Fruit fly (Drosophila melanogaster) whole organism: ENCODE results near the gene Msp300.

Experiments
- CG8478 ChIP-seq: fragments of >200 bp; optimal IDR thresholded peaks from 2 replicates; lab custom pipeline; 2018; ENCODE audit warnings: inconsistent platforms
- Dll ChIP-seq: fragments of >200 bp; optimal IDR thresholded peaks from 2 replicates; lab custom pipeline; 2017
- EcR ChIP-seq, 2 experiments: fragments of >200 bp; optimal IDR thresholded peaks; 2 replicates each; lab custom pipeline; 2017; ENCODE audit warnings: missing biosample characterization in 2 of 2, missing genetic modification characterization in 2 of 2, missing genetic modification reagents in 2 of 2
- pan ChIP-seq: fragments of >200 bp; optimal IDR thresholded peaks from 2 replicates; lab custom pipeline; 2017
- psq ChIP-seq: fragments of >200 bp; optimal IDR thresholded peaks from 2 replicates; lab custom pipeline; 2017
- usp ChIP-seq: fragments of >200 bp; optimal IDR thresholded peaks from 2 replicates; lab custom pipeline; 2017; ENCODE audit warnings: missing biosample characterization, missing genetic modification characterization, mixed read lengths

Msp300 gene

DNA sequence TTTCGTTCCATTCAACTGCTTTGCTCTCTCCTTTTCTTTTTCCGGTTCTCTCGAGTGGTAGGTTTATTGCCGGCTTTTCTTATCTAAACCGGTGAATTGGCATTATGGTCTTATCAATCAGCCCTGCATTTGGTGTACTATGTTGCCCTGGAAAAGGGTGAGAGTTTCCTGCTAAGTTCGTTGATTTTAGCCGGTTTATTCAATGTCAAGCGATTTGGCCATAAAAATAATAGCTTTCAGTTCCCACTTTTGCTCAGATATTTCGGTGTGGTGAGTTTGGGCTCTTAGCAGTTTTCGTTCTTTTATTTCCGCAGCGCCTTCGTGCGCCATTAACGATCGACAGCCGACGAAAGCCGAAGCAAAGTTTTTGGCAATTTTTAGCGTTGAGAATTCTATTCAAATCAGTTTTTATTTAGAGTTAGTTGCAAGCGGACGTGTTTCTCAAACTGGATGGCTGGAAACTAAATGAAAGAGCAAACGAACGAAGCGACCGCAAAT lies 50.7 kb downstream of the Msp300 start:
- TF ChIP-seq CG8478 (lab: Kevin White, UChicago) (no peak), pan (lab: Kevin White, UChicago) (no peak), usp (no peak), EcR (GFP tag; optimal IDR thresholded peaks at IDR 0.05; lab: Kevin White, UChicago) (no peak), Dll (no peak), psq (no peak)

DNA sequence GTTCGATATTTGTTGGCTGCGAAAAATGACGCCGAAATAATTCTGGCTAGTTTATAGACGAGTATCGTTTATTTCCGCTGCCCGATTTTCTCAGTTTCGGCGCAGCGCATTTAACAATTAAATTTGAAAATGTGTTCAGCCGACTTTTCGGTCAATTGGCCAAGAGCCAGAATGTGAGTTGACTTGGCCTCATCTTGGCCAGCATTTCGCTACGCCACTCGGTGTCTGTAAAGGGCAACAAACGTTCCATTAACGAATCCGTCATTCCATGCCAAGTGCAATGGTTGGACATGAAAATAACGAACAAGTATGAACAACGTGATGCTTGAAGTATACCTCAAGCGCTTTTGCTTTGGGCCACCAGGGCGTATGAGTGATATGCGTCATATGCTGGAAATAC lies 52.4 kb downstream of the Msp300 start:
- TF ChIP-seq Dll, result no peak
- no peak for TF ChIP-seq CG8478 (lab: Kevin White, UChicago)
- TF ChIP-seq EcR (GFP tag; optimal IDR thresholded peaks at IDR 0.05; lab: Kevin White, UChicago), result no peak
- no peak for TF ChIP-seq pan (lab: Kevin White, UChicago)
- TF ChIP-seq psq, result no peak
- TF ChIP-seq usp, result no peak

DNA sequence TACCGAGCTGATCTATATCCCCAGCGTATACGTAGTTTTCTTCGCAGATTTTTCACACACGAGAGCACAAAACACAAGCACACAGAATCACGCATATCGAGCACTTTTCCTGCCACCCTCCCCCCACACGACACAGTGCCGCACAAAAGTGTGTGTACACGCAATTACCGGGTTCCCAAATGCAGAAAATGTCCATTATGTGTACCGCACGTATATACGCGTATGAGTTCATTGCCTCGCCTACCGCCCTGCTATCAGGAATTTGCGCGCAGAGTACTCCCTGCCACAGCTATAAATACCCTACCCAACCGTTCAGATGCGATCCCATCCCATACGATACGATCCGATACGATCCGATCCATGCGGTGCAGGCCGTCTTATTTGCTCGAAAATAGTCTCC lies 85.9 kb downstream of the Msp300 start:
- TF ChIP-seq CG8478 (lab: Kevin White, UChicago) (no peak), usp (no peak), EcR (GFP tag; optimal IDR thresholded peaks at IDR 0.05; lab: Kevin White, UChicago) (no peak), psq (no peak), pan (lab: Kevin White, UChicago) (no peak), Dll (no peak)

DNA sequence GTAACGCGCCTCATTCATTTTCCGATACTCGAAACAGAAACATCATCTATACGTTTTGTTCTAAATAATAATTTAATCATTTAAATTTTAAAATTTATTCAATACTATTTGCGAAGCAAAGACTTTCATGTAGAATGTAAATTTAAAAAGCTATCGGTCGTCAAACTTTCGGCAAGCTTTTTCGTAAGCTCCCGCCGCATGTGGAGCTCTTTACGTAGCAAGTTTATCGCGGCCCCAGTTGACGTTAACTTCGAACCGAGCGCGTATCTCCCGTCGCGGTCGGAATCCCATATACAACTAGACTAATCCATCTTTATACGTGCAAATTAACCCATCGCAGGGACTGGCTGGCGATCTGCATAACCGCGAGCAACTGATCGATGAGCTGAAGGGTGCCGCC lies 95.0 kb downstream of the Msp300 start:
- TF ChIP-seq EcR (GFP tag; optimal IDR thresholded peaks at IDR 0.05; lab: Kevin White, UChicago) (no peak), CG8478 (lab: Kevin White, UChicago) (no peak)

DNA sequence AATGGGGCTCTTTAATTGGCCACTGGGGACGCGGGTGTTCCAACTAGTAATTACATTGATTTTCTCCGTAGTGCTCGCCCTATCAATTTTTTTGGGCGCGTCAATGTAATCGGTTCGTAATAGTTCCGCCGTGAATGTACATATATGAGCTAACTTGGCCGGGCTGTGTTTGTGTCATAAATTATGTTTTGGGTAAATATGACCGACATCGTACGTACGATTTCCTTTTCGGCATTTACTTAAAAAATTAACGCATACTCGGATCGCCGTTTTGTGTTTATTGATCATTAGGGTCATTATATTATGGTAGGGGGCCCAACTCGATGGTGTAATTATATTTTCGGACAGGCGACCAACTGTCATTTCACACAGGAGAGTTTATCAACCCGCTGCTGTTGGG lies 96.0 kb downstream of the Msp300 start:
- TF ChIP-seq EcR (GFP tag; optimal IDR thresholded peaks at IDR 0.05; lab: Kevin White, UChicago), result no peak
- no peak for TF ChIP-seq Dll
- TF ChIP-seq CG8478 (lab: Kevin White, UChicago), result no peak
- no peak for TF ChIP-seq usp
- no peak for TF ChIP-seq psq
- TF ChIP-seq pan (lab: Kevin White, UChicago), result no peak

DNA sequence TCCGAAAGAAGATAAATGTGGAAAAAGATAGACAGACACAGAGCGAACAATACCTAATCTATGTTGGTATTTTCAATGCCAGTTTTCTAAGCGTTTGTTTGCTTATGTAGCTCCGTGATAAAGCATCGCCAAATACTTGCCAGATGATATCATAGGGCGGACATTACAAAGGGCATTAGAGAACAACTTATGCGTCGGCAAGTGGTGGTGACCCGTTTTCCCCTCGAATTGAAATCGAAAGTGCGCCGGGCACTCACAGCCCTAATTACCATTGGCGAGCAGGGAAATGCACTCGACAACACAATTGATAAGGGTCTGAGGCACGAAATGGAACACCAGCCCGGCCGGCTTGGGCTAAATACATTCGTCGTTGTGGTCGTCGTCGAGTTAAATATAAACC lies 96.5 kb downstream of the Msp300 start:
- no peak for TF ChIP-seq pan (lab: Kevin White, UChicago)
- TF ChIP-seq CG8478 (lab: Kevin White, UChicago), result no peak
- TF ChIP-seq EcR (GFP tag; optimal IDR thresholded peaks at IDR 0.05; lab: Kevin White, UChicago), result no peak
- TF ChIP-seq psq, result no peak
- no peak for TF ChIP-seq usp
- no peak for TF ChIP-seq Dll

DNA sequence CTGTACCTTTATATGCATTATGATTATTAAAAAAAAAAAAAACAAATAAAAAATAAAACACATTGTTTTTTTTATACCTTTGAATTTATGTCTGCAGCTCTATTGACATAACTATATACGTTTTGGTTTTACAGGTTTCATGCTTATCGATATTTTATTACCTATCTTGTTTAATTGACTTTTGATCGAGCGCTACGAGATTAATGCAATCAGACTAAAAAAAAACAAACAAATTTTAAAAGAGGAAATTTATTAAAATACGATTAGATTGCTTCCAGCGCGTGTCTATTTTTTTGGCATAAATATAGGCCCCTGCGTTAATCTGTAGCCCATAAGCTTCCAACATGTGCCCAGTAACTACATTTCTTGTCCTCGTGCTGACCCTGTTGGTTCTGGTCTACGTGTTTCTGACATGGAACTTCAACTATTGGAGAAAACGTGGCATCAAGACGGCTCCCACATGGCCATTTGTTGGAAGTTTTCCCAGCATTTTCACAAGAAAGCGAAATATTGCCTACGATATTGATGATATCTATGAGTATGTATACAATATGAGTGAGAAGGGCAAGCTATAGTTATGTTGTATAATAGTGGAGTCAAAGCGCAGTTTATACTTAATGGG lies 106.4 kb downstream of the Msp300 start, which contains the start of gene Cyp28d2:
TSS of gene Cyp28d2 (plus strand) at position 304 of the 622 bp plus-strand sequence.
- TF ChIP-seq psq (no peak), EcR (GFP tag; optimal IDR thresholded peaks at IDR 0.05; lab: Kevin White, UChicago) (no peak), usp (no peak), Dll (no peak), CG8478 (lab: Kevin White, UChicago) (no peak), pan (lab: Kevin White, UChicago) (no peak)

DNA sequence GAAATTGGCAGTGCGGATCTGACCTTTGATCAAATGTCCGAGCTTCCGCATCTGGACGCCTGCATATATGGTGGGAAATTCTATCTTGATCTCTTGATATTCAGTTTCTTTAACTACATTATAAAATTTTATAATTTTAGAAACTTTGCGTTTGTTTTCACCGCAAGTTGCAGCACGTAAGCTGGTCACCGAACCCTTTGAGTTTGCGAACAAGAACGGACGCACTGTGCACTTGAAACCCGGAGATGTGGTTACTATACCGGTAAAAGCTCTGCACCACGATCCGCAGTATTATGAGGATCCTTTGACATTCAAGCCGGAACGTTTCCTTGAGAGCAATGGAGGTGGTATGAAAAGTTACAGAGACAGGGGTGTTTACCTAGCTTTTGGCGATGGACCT lies 107.9 kb downstream of the Msp300 start:
- TF ChIP-seq psq (no peak), Dll (no peak), EcR (GFP tag; optimal IDR thresholded peaks at IDR 0.05; lab: Kevin White, UChicago) (no peak), CG8478 (lab: Kevin White, UChicago) (no peak), usp (no peak), pan (lab: Kevin White, UChicago) (no peak)

DNA sequence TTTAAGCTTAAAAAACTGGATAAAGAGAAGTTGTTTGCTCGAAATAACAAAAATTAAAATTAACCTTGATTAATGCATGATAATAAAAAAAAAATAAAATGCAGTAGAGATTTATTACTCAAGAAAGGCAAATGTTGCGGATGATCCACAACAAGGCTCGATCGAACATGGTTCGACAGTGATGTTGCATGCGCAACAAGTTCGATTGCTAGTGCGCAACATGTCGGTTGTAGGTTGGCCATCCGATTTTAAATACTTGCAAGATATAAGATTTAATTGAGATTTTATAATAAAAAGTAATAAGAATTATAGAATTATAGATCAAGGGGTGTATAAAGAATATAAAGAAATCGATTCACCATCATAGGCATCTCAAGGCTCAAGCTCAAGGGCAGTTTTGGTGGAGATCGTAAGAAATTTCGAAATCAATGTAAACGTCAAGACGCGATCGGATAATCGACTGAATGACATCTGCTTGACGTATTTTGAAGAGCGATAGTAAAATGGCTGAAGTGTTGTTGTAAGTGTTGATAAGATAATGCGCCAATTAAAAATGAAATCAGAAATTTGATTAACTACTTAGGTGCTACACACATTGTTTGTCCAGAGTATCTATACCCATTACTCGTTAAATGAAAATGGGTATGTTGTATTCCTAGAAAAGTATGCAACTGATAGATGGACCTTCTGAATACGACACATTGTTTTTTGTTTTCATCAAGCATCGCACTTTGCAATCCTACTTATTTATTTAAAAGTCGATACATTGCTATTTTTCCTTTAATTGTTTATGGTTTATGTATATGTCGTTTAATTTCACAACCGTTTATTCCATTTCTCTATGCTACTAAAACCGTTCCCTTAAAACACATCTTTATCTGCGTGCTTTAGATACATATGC lies 108.8 kb downstream of the Msp300 start:
- no peak for TF ChIP-seq CG8478 (lab: Kevin White, UChicago)
- TF ChIP-seq Dll, result no peak
- TF ChIP-seq psq, result no peak
- TF ChIP-seq EcR (GFP tag; optimal IDR thresholded peaks at IDR 0.05; lab: Kevin White, UChicago), result no peak
- TF ChIP-seq usp, result no peak
- no peak for TF ChIP-seq pan (lab: Kevin White, UChicago)

DNA sequence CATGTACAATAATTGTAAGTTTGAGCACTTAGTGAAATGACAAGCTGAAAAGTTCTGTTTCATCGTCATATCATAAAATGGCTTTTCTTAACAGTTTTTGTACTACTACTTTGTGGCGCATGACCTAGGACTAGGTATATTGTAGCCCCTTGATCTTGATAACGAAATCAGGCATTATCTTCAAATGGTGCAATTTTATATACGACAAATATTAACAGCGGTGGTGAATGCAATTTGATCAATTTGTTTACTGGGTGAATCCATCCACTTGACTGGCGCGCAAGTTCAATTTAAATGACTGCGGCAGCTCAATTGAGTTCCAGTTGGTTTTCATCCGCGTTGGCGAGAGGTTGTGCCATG lies 109.4 kb downstream of the Msp300 start, which contains the start of gene Cyp28d1:
TSS of gene Cyp28d1 (plus strand) at position 316 of the 360 bp plus-strand sequence.
- TF ChIP-seq Dll (no peak), psq (no peak), pan (lab: Kevin White, UChicago) (no peak), usp (no peak), CG8478 (lab: Kevin White, UChicago) (no peak), EcR (GFP tag; optimal IDR thresholded peaks at IDR 0.05; lab: Kevin White, UChicago) (no peak)

DNA sequence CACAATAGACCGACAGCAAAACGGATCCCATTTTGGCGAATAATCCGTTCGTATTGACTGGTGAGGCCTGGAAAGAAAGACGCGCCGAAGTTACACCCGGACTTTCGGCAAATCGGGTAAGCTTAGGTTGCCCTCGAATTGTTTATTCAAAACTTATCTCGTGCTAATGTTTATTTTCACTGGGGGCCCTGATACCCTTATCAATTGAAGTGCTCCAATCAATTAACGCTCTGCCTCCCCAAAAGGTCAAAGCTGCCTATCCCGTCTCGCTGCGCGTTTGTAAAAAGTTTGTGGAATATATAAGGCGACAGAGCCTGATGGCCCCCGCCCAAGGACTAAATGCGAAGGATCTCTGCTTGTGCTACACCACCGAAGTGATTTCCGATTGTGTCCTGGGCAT lies 110.3 kb downstream of the Msp300 start:
- TF ChIP-seq Dll, result no peak
- no peak for TF ChIP-seq CG8478 (lab: Kevin White, UChicago)
- no peak for TF ChIP-seq usp
- no peak for TF ChIP-seq pan (lab: Kevin White, UChicago)
- TF ChIP-seq EcR (GFP tag; optimal IDR thresholded peaks at IDR 0.05; lab: Kevin White, UChicago), result no peak
- TF ChIP-seq psq, result no peak

DNA sequence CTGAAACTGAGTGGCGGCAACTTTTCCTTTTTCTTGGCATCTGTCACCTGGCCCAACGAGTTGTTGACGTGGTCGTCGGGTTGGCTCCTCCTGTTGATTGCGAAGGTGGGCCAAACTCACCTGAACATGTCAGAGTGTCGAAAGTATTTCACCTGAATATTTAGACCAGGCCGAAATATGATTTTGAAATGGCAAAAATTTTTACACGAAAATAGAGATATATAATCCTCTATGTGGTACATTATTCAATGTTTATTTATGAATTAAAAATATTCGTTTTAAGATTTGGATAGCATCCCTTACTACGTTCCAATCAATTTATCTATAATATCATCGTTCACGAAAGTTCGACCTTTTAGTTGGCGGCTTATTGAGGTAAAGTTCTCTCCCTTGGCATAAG lies 114.3 kb downstream of the Msp300 start, which contains the start of gene CG7742:
TSS of gene CG7742 (minus strand) at position 101 of the 400 bp plus-strand sequence.
- no peak for TF ChIP-seq usp
- TF ChIP-seq Dll, result no peak
- TF ChIP-seq pan (lab: Kevin White, UChicago), result no peak
- no peak for TF ChIP-seq CG8478 (lab: Kevin White, UChicago)
- no peak for TF ChIP-seq EcR (GFP tag; optimal IDR thresholded peaks at IDR 0.05; lab: Kevin White, UChicago)
- no peak for TF ChIP-seq psq
